Worm (Caenorhabditis elegans): ENCODE data around the gene C06E1.7.

- TF ChIP-seq ama-1 (optimal IDR thresholded peaks at IDR 0.05): no peak
- no peak for TF ChIP-seq ets-7 (tag; optimal IDR thresholded peaks at IDR 0.05)
- no peak for TF ChIP-seq pes-1 (GFP tag; IDR thresholded peaks at IDR 0.05)
- TF ChIP-seq ceh-36 (tag; optimal IDR thresholded peaks at IDR 0.05): no peak
- no peak for TF ChIP-seq flt-1 (GFP tag; IDR thresholded peaks at IDR 0.05)
- TF ChIP-seq F13C5.2 (tag; optimal IDR thresholded peaks at IDR 0.05): no peak
These were observed 18.0 kb downstream of the C06E1.7 start for ce11 chrIII:8575359-8576101.

Data from whole organism, early embryonic.